Comparison of ENCODE assay signal across 2 fruit fly cellular contexts in genomic region chrX:6179428-6179827, dm6.
TF ChIP-seq lines count a peak whose summit lies in the region.

No protein-coding gene starts in this region.

TF ChIP-seq in whole organism, embryonic, 481 proteins besides CTCF, POLR2A, EP300 and RAD21 (continued from another document and continues in another):
- TF ChIP-seq salm (tag; optimal IDR thresholded peaks at IDR 0.05; lab: Kevin White, UChicago) (no peak), Fer3 (tag; optimal IDR thresholded peaks at IDR 0.05; lab: Kevin White, UChicago) (peak; percentile 45), onecut (GFP tag; IDR thresholded peaks at IDR 0.05; lab: Robert Waterston, UW) (peak; percentile 32; the same call in 1 of the 2 replicates), toy (GFP tag; IDR thresholded peaks at IDR 0.05; lab: Robert Waterston, UW) (no peak), danr (GFP tag; IDR thresholded peaks at IDR 0.05; lab: Robert Waterston, UW) (0 out of 2 replicates have a peak, but pooled peaks have one; percentile 30), B-H1 (GFP tag; IDR thresholded peaks at IDR 0.05; lab: Robert Waterston, UW) (peak; percentile 56), YL-1 (GFP tag; optimal IDR thresholded peaks at IDR 0.05; lab: Kevin White, UChicago) (no peak), CG17359 (tag; optimal IDR thresholded peaks at IDR 0.05; lab: Kevin White, UChicago) (peak; percentile 52), CG12155 (GFP tag; optimal IDR thresholded peaks at IDR 0.05; lab: Kevin White, UChicago) (peak; percentile 6), CG14965 (GFP tag; optimal IDR thresholded peaks at IDR 0.05; lab: Kevin White, UChicago; ENCODE audit: borderline replicate concordance) (no peak), ro (GFP tag; IDR thresholded peaks at IDR 0.05; lab: Robert Waterston, UW) (no peak), nerfin-1 (tag; optimal IDR thresholded peaks at IDR 0.05; lab: Kevin White, UChicago) (no peak), Nf-YB (GFP tag; optimal IDR thresholded peaks at IDR 0.05; lab: Kevin White, UChicago) (no peak), CG6689 (GFP tag; IDR thresholded peaks at IDR 0.05; lab: Robert Waterston, UW) (peak; percentile 38; the same call in 1 of the 2 replicates), zfh2 (GFP tag; optimal IDR thresholded peaks at IDR 0.05; lab: Kevin White, UChicago) (no peak), Jarid2 (GFP tag; optimal IDR thresholded peaks at IDR 0.05; lab: Kevin White, UChicago) (no peak), CG8478 (optimal IDR thresholded peaks at IDR 0.05; lab: Kevin White, UChicago) (no peak), CG34224 (GFP tag; IDR thresholded peaks at IDR 0.05; lab: Robert Waterston, UW; ENCODE audit: partially characterized antibody) (no peak), CG30020 (tag; optimal IDR thresholded peaks at IDR 0.05; lab: Kevin White, UChicago) (no peak), CG14710 (tag; optimal IDR thresholded peaks at IDR 0.05; lab: Kevin White, UChicago) (no peak), ash1 (GFP tag; optimal IDR thresholded peaks at IDR 0.05; lab: Kevin White, UChicago) (no peak), CG11560 (tag; IDR thresholded peaks at IDR 0.05; lab: Robert Waterston, UW) (no peak; the same call in 2 of the 3 replicates), CG10959 (GFP tag; IDR thresholded peaks at IDR 0.05; lab: Robert Waterston, UW) (no peak), ato (GFP tag; IDR thresholded peaks at IDR 0.05; lab: Robert Waterston, UW; ENCODE audit: partially characterized antibody) (no peak), twi (tag; optimal IDR thresholded peaks at IDR 0.05; lab: Kevin White, UChicago) (no peak), CG1233 (GFP tag; optimal IDR thresholded peaks at IDR 0.05; lab: Kevin White, UChicago) (no peak), sr (GFP tag; IDR thresholded peaks at IDR 0.05; lab: Robert Waterston, UW) (no peak), vnd (GFP tag; IDR thresholded peaks at IDR 0.05; lab: Robert Waterston, UW; ENCODE audit: partially characterized antibody) (no peak), Hmr (GFP tag; optimal IDR thresholded peaks at IDR 0.05; lab: Kevin White, UChicago) (peak; percentile 19), luna (GFP tag; optimal IDR thresholded peaks at IDR 0.05; lab: Kevin White, UChicago) (no peak), CG3726 (GFP tag; IDR thresholded peaks at IDR 0.05; lab: Robert Waterston, UW) (0 out of 3 replicates have a peak, but pooled peaks have one; percentile 37), dati (GFP tag; IDR thresholded peaks at IDR 0.05; lab: Robert Waterston, UW) (no peak), CG12391 (tag; optimal IDR thresholded peaks at IDR 0.05; lab: Kevin White, UChicago) (peak; percentile 12), fd102C (GFP tag; optimal IDR thresholded peaks at IDR 0.05; lab: Kevin White, UChicago) (no peak), jing (GFP tag; optimal IDR thresholded peaks at IDR 0.05; lab: Kevin White, UChicago) (no peak), Adf1 (GFP tag; IDR thresholded peaks at IDR 0.05; lab: Robert Waterston, UW) (peak; percentile 11; the same call in 1 of the 2 replicates), sd (tag; optimal IDR thresholded peaks at IDR 0.05; lab: Kevin White, UChicago) (no peak), CG6765 (GFP tag; optimal IDR thresholded peaks at IDR 0.05; lab: Kevin White, UChicago) (peak; percentile 9), CG18476 (GFP tag; optimal IDR thresholded peaks at IDR 0.05; lab: Kevin White, UChicago) (no peak), Myb (GFP tag; optimal IDR thresholded peaks at IDR 0.05; lab: Kevin White, UChicago) (peak; percentile 9), CG15601 (tag; optimal IDR thresholded peaks at IDR 0.05; lab: Kevin White, UChicago) (no peak), CG6254 (GFP tag; optimal IDR thresholded peaks at IDR 0.05; lab: Kevin White, UChicago) (no peak), corto (GFP tag; optimal IDR thresholded peaks at IDR 0.05; lab: Kevin White, UChicago) (no peak), CG33213 (GFP tag; optimal IDR thresholded peaks at IDR 0.05; lab: Kevin White, UChicago) (peak; percentile 3), CG7357 (GFP tag; IDR thresholded peaks at IDR 0.05; lab: Robert Waterston, UW) (no peak), maf-S (GFP tag; optimal IDR thresholded peaks at IDR 0.05; lab: Kevin White, UChicago) (no peak), bcd (GFP tag; optimal IDR thresholded peaks at IDR 0.05; lab: Kevin White, UChicago) (peak; percentile 29), odd (GFP tag; optimal IDR thresholded peaks at IDR 0.05; lab: Kevin White, UChicago) (no peak), CG33557 (GFP tag; optimal IDR thresholded peaks at IDR 0.05; lab: Kevin White, UChicago) (no peak), CG6683 (GFP tag; optimal IDR thresholded peaks at IDR 0.05; lab: Kevin White, UChicago) (no peak), sqz (GFP tag; optimal IDR thresholded peaks at IDR 0.05; lab: Kevin White, UChicago) (no peak), CG11504 (tag; optimal IDR thresholded peaks at IDR 0.05; lab: Kevin White, UChicago) (peak; percentile 70), Gsc (GFP tag; IDR thresholded peaks at IDR 0.05; lab: Robert Waterston, UW) (no peak), CG17829 (tag; optimal IDR thresholded peaks at IDR 0.05; lab: Kevin White, UChicago) (no peak), CG15696 (tag; optimal IDR thresholded peaks at IDR 0.05; lab: Kevin White, UChicago) (no peak), dan (GFP tag; IDR thresholded peaks at IDR 0.05; lab: Robert Waterston, UW) (no peak), gcm2 (GFP tag; optimal IDR thresholded peaks at IDR 0.05; lab: Kevin White, UChicago) (no peak), dmrt99B (tag; optimal IDR thresholded peaks at IDR 0.05; lab: Kevin White, UChicago) (peak; percentile 58), CG2199 (GFP tag; IDR thresholded peaks at IDR 0.05; lab: Robert Waterston, UW) (no peak), CG2116 (GFP tag; optimal IDR thresholded peaks at IDR 0.05; lab: Kevin White, UChicago) (no peak), CG3847 (GFP tag; IDR thresholded peaks at IDR 0.05; lab: Robert Waterston, UW) (peak; percentile 37; the same call in 1 of the 2 replicates), caup (GFP tag; optimal IDR thresholded peaks at IDR 0.05; lab: Kevin White, UChicago; ENCODE audit: severe bottlenecking) (peak; percentile 48), CG4707 (GFP tag; optimal IDR thresholded peaks at IDR 0.05; lab: Kevin White, UChicago) (no peak), sug (tag; optimal IDR thresholded peaks at IDR 0.05; lab: Kevin White, UChicago) (no peak), usp (GFP tag; optimal IDR thresholded peaks at IDR 0.05; lab: Kevin White, UChicago) (no peak), CG31224 (GFP tag; IDR thresholded peaks at IDR 0.05; lab: Robert Waterston, UW) (no peak), Dip2 (GFP tag; IDR thresholded peaks at IDR 0.05; lab: Robert Waterston, UW) (no peak)

TF ChIP-seq in whole organism, prepupa, 60 proteins besides CTCF, POLR2A, EP300 and RAD21 (continued from another document):
- TF ChIP-seq Hr39 (GFP tag; optimal IDR thresholded peaks at IDR 0.05; lab: Kevin White, UChicago) (peak; percentile 4), fkh (GFP tag; optimal IDR thresholded peaks at IDR 0.05; lab: Kevin White, UChicago) (no peak), Smox (GFP tag; optimal IDR thresholded peaks at IDR 0.05; lab: Kevin White, UChicago) (no peak), fd85E (GFP tag; optimal IDR thresholded peaks at IDR 0.05; lab: Kevin White, UChicago) (no peak), Sox15 (GFP tag; optimal IDR thresholded peaks at IDR 0.05; lab: Kevin White, UChicago) (no peak), ss (GFP tag; optimal IDR thresholded peaks at IDR 0.05; lab: Kevin White, UChicago) (no peak), CG10669 (GFP tag; optimal IDR thresholded peaks at IDR 0.05; lab: Kevin White, UChicago) (peak; percentile 8), salr (GFP tag; optimal IDR thresholded peaks at IDR 0.05; lab: Kevin White, UChicago) (no peak), Ets96B (tag; optimal IDR thresholded peaks at IDR 0.05; lab: Kevin White, UChicago) (no peak), cyc (GFP tag; optimal IDR thresholded peaks at IDR 0.05; lab: Kevin White, UChicago) (no peak), CG7368 (GFP tag; optimal IDR thresholded peaks at IDR 0.05; lab: Kevin White, UChicago) (no peak), vri (GFP tag; optimal IDR thresholded peaks at IDR 0.05; lab: Kevin White, UChicago) (no peak), CG11294 (GFP tag; IDR thresholded peaks at IDR 0.05; lab: Robert Waterston, UW) (peak; percentile 28; the same call in 1 of the 2 replicates), pdm3 (GFP tag; optimal IDR thresholded peaks at IDR 0.05; lab: Kevin White, UChicago) (peak; percentile 17), Lpt (GFP tag; optimal IDR thresholded peaks at IDR 0.05; lab: Kevin White, UChicago) (no peak), Ets21C (GFP tag; optimal IDR thresholded peaks at IDR 0.05; lab: Kevin White, UChicago) (no peak), CG6276 (GFP tag; optimal IDR thresholded peaks at IDR 0.05; lab: Kevin White, UChicago) (no peak), topi (GFP tag; optimal IDR thresholded peaks at IDR 0.05; lab: Kevin White, UChicago) (no peak), CG16779 (tag; optimal IDR thresholded peaks at IDR 0.05; lab: Kevin White, UChicago) (no peak), CG6163 (GFP tag; IDR thresholded peaks at IDR 0.05; lab: Robert Waterston, UW) (peak; percentile 54; the same call in 1 of the 3 replicates), dsx (GFP tag; optimal IDR thresholded peaks at IDR 0.05; lab: Kevin White, UChicago; ENCODE audit: poor library complexity, severe bottlenecking) (no peak), acj6 (GFP tag; optimal IDR thresholded peaks at IDR 0.05; lab: Kevin White, UChicago) (no peak), CG3032 (tag; optimal IDR thresholded peaks at IDR 0.05; lab: Kevin White, UChicago) (no peak), achi (GFP tag; optimal IDR thresholded peaks at IDR 0.05; lab: Kevin White, UChicago) (no peak), CG15336 (GFP tag; IDR thresholded peaks at IDR 0.05; lab: Robert Waterston, UW) (0 out of 2 replicates have a peak, but pooled peaks have one; percentile 22), dac (GFP tag; optimal IDR thresholded peaks at IDR 0.05; lab: Kevin White, UChicago) (no peak)
